Worm (Caenorhabditis elegans) whole organism, young adult: Measurements from ENCODE around the gene T19D12.10.

Experiments
- F10E7.11 ChIP-seq: sonication (generic microtip); optimal IDR thresholded peaks from 2 replicates; lab custom pipeline; 2017; ENCODE audit warnings: mild to moderate bottlenecking, missing genetic modification characterization, moderate library complexity, missing compliant biosample characterization
- F37B4.10 ChIP-seq: fragments of 200-800 bp; sonication (Bioruptor generic); IDR thresholded peaks from 2 replicates; pipeline ENCODE4 v1.3.6; 2022; ENCODE audit warnings: missing genetic modification characterization, missing compliant biosample characterization
- K11D2.4 ChIP-seq: fragments of 200-800 bp; sonication (Bioruptor generic); IDR thresholded peaks from 2 replicates; pipeline ENCODE4 v1.3.6; 2022; ENCODE audit warnings: missing genetic modification reagents, missing genetic modification characterization, missing compliant biosample characterization
- ama-1 ChIP-seq, 3 experiments: fragments of 150-350 bp in 1 of 3; sonication (generic microtip) in 2 of 3; optimal IDR thresholded peaks; 2 replicates each; lab custom pipeline; 2014 to 2018; ENCODE audit warnings: missing biosample characterization in 2 of 3, missing genetic modification characterization in 2 of 3, missing genetic modification reagents in 2 of 3
- ceh-91 ChIP-seq: fragments of 200-800 bp; sonication (Bioruptor generic); IDR thresholded peaks from 2 replicates; pipeline ENCODE4 v1.3.6; 2022; ENCODE audit warnings: missing genetic modification reagents, missing genetic modification characterization, missing compliant biosample characterization
- dpff-1 ChIP-seq: sonication (generic microtip); optimal IDR thresholded peaks from 2 replicates; lab custom pipeline; 2017; ENCODE audit warnings: mild to moderate bottlenecking, missing genetic modification characterization, missing compliant biosample characterization
- egl-18 ChIP-seq: fragments of 200-800 bp; sonication (Bioruptor generic); IDR thresholded peaks from 2 replicates; pipeline ENCODE4 v1.3.6; 2022; ENCODE audit warnings: missing genetic modification reagents, missing genetic modification characterization, missing compliant biosample characterization
- fkh-3 ChIP-seq: sonication (generic microtip); optimal IDR thresholded peaks from 2 replicates; lab custom pipeline; 2016; ENCODE audit warnings: mild to moderate bottlenecking, missing genetic modification characterization, missing compliant biosample characterization
- hsf-1 ChIP-seq: fragments of 200-800 bp; sonication (Bioruptor generic); IDR thresholded peaks from 2 replicates; pipeline ENCODE4 v1.3.6; 2022; ENCODE audit warnings: missing genetic modification reagents, missing genetic modification characterization, missing compliant biosample characterization
- lin-40 ChIP-seq: sonication (generic microtip); optimal IDR thresholded peaks from 2 replicates; lab custom pipeline; 2016; ENCODE audit warnings: missing genetic modification characterization, mild to moderate bottlenecking, missing compliant biosample characterization, missing genotype, missing genetic modification reagents
- tbp1 ChIP-seq: fragments of 200-800 bp; sonication (Bioruptor generic); optimal IDR thresholded peaks from 2 replicates; lab custom pipeline; 2018; ENCODE audit warnings: mild to moderate bottlenecking, missing genetic modification characterization, missing compliant biosample characterization
- tbx-9 ChIP-seq: sonication (generic microtip); optimal IDR thresholded peaks from 2 replicates; lab custom pipeline; 2016; ENCODE audit warnings: borderline replicate concordance, missing genetic modification characterization, inconsistent platforms, missing compliant biosample characterization
- unc-62 ChIP-seq: fragments of 150-350 bp; optimal IDR thresholded peaks from 2 replicates; lab custom pipeline; 2014; ENCODE audit warnings: missing biosample characterization, missing genetic modification reagents, missing genetic modification characterization

ce11 chrII:6705593-6706228 lies 47.0 kb upstream of the T19D12.10 start, which contains the start of gene rpy-1:
- TF ChIP-seq dpff-1 (tag; lab: Kevin White, UChicago) (no peak), tbp1 (no peak), tbx-9 (tag; lab: Kevin White, UChicago) (no peak), ama-1 (optimal IDR thresholded peaks at IDR 0.05; lab: Kevin White, UChicago) (no peak), ama-1 (GFP tag; optimal IDR thresholded peaks at IDR 0.05; lab: Kevin White, UChicago) (no peak), hsf-1 (no peak), unc-62 (no peak), egl-18 (GFP tag; lab: Robert Waterston, UW) (no peak), F10E7.11 (tag; lab: Kevin White, UChicago) (no peak), lin-40 (tag; lab: Kevin White, UChicago) (no peak), K11D2.4 (no peak), fkh-3 (tag; lab: Kevin White, UChicago) (no peak), ceh-91 (GFP tag; lab: Robert Waterston, UW) (no peak), F37B4.10 (no peak)
